Fruit fly (Drosophila melanogaster) whole organism, embryonic: Measurements from ENCODE around the gene CheB38c.

Source experiments
- Asciz ChIP-seq: fragments of 200-800 bp; sonication (Bioruptor generic); optimal IDR thresholded peaks from 2 replicates; lab custom pipeline; 2017; ENCODE audit warnings: missing biosample characterization, mild to moderate bottlenecking, missing genetic modification characterization, missing genetic modification reagents
- CG10147 ChIP-seq: fragments of 200-800 bp; sonication (Bioruptor generic); optimal IDR thresholded peaks from 2 replicates; lab custom pipeline; 2019; ENCODE audit warnings: missing biosample characterization, mild to moderate bottlenecking, missing genetic modification characterization, moderate library complexity
- CG10959 ChIP-seq: fragments of 200-800 bp; sonication (Bioruptor generic); IDR thresholded peaks from 2 replicates; pipeline ENCODE4 v1.3.6; 2022; ENCODE audit warnings: missing biosample characterization, missing genetic modification characterization
- CG17568 ChIP-seq: fragments of 200-800 bp; sonication (Bioruptor generic); optimal IDR thresholded peaks from 2 replicates; lab custom pipeline; 2018; ENCODE audit warnings: missing biosample characterization, mild to moderate bottlenecking, missing genetic modification characterization, moderate library complexity
- CG1792 ChIP-seq: fragments of 200-800 bp; sonication (Bioruptor generic); optimal IDR thresholded peaks from 2 replicates; lab custom pipeline; 2016; ENCODE audit warnings: missing biosample characterization, missing genetic modification characterization
- CG18764 ChIP-seq: fragments of 200-800 bp; sonication (Bioruptor generic); optimal IDR thresholded peaks from 3 replicates; lab custom pipeline; 2016; ENCODE audit warnings: missing biosample characterization, missing genetic modification characterization
- CG4360 ChIP-seq: fragments of 200-800 bp; sonication (Bioruptor generic); IDR thresholded peaks from 2 replicates; pipeline ENCODE4 v1.3.6; 2022; ENCODE audit warnings: missing biosample characterization, missing genetic modification characterization
- CG9609 ChIP-seq: fragments of 200-800 bp; sonication (Bioruptor generic); optimal IDR thresholded peaks from 3 replicates; lab custom pipeline; 2016; ENCODE audit warnings: missing biosample characterization, missing genetic modification characterization
- Dad ChIP-seq: fragments of 200-800 bp; sonication (Bioruptor generic); optimal IDR thresholded peaks from 3 replicates; lab custom pipeline; 2016; ENCODE audit warnings: missing biosample characterization, missing genetic modification characterization
- Dip3 ChIP-seq: fragments of 200-800 bp; sonication (Bioruptor generic); optimal IDR thresholded peaks from 3 replicates; lab custom pipeline; 2016; ENCODE audit warnings: missing biosample characterization, missing genetic modification characterization
- E2f2 ChIP-seq: fragments of 200-800 bp; sonication (Bioruptor generic); IDR thresholded peaks from 2 replicates; pipeline ENCODE4 v1.3.6; 2022; ENCODE audit warnings: missing biosample characterization, missing genetic modification characterization
- HLH54F ChIP-seq: fragments of 200-800 bp; sonication (Bioruptor generic); optimal IDR thresholded peaks from 3 replicates; lab custom pipeline; 2016; ENCODE audit warnings: missing biosample characterization, missing genetic modification characterization
- HLHmδ ChIP-seq: fragments of 200-800 bp; sonication (Bioruptor generic); optimal IDR thresholded peaks from 2 replicates; lab custom pipeline; 2018; ENCODE audit warnings: missing biosample characterization, mild to moderate bottlenecking, missing genetic modification characterization, moderate library complexity
- Mad ChIP-seq: fragments of 200-800 bp; sonication (Bioruptor generic); optimal IDR thresholded peaks from 2 replicates; lab custom pipeline; 2016; ENCODE audit warnings: missing biosample characterization, missing genetic modification characterization
- NK7.1 ChIP-seq: fragments of 200-800 bp; sonication (Bioruptor generic); optimal IDR thresholded peaks from 3 replicates; lab custom pipeline; 2016; ENCODE audit warnings: missing biosample characterization, missing genetic modification characterization
- Neu2 ChIP-seq: fragments of 200-800 bp; sonication (Bioruptor generic); optimal IDR thresholded peaks from 3 replicates; lab custom pipeline; 2016; ENCODE audit warnings: missing biosample characterization, missing genetic modification characterization, borderline replicate concordance
- Nf-YC ChIP-seq: fragments of 200-800 bp; optimal IDR thresholded peaks from 3 replicates; lab custom pipeline; 2019; ENCODE audit warnings: missing biosample characterization, mild to moderate bottlenecking, missing genetic modification characterization, moderate library complexity
- Pdp1 ChIP-seq, 2 experiments: fragments of 200-800 bp; sonication (Bioruptor generic); optimal IDR thresholded peaks; 3 replicates each; lab custom pipeline; 2016; ENCODE audit warnings: missing biosample characterization in 2 of 2, missing genetic modification characterization in 2 of 2, mild to moderate bottlenecking in 1 of 2, moderate library complexity in 1 of 2
- Poxn ChIP-seq: fragments of 200-800 bp; sonication (Bioruptor generic); IDR thresholded peaks from 2 replicates; pipeline ENCODE4 v1.3.6; 2022; ENCODE audit warnings: missing biosample characterization, missing genetic modification characterization
- Stat92E ChIP-seq, 3 experiments: fragments of >200 bp in 2 of 3; fragments of 200-800 bp in 1 of 3; sonication (Bioruptor generic) in 1 of 3; optimal IDR thresholded peaks; 2 replicates each; lab custom pipeline; 2017 to 2019; ENCODE audit warnings: missing biosample characterization in 3 of 3, missing genetic modification characterization in 3 of 3, mild to moderate bottlenecking in 1 of 3, moderate library complexity in 1 of 3
- Trl ChIP-seq, 3 experiments: fragments of >200 bp in 2 of 3; fragments of 200-800 bp in 1 of 3; sonication (Bioruptor generic) in 1 of 3; optimal IDR thresholded peaks; 2 replicates in 1 of 3; 3 replicates in 2 of 3; lab custom pipeline; 2016 to 2017; ENCODE audit warnings: missing biosample characterization in 1 of 3, missing genetic modification characterization in 1 of 3
- aop ChIP-seq: fragments of 200-800 bp; sonication (Bioruptor generic); IDR thresholded peaks from 2 replicates; pipeline ENCODE4 v1.3.6; 2022; ENCODE audit warnings: missing biosample characterization, missing genetic modification characterization
- ase ChIP-seq: fragments of 200-800 bp; sonication (Bioruptor generic); IDR thresholded peaks from 3 replicates; pipeline ENCODE4 v1.3.6; 2022; ENCODE audit warnings: missing biosample characterization, missing genetic modification characterization
- chif ChIP-seq, 2 experiments: fragments of 200-800 bp; sonication (Bioruptor generic); optimal IDR thresholded peaks; 3 replicates each; lab custom pipeline; 2016; ENCODE audit warnings: missing biosample characterization in 2 of 2, missing genetic modification characterization in 2 of 2
- corto ChIP-seq: fragments of 200-800 bp; sonication (Bioruptor generic); optimal IDR thresholded peaks from 2 replicates; lab custom pipeline; 2016; ENCODE audit warnings: missing biosample characterization, mild to moderate bottlenecking, missing genetic modification characterization, moderate library complexity
- crp ChIP-seq, 2 experiments: fragments of 200-800 bp; sonication (Bioruptor generic); optimal IDR thresholded peaks; 2 replicates in 1 of 2; 3 replicates in 1 of 2; lab custom pipeline; 2017; ENCODE audit warnings: missing biosample characterization in 2 of 2, missing genetic modification characterization in 2 of 2, mild to moderate bottlenecking in 1 of 2, moderate library complexity in 1 of 2
- disco-r ChIP-seq: fragments of 200-800 bp; sonication (Bioruptor generic); optimal IDR thresholded peaks from 2 replicates; lab custom pipeline; 2016; ENCODE audit warnings: missing biosample characterization, missing genetic modification characterization
- ems ChIP-seq: fragments of 200-800 bp; sonication (Bioruptor generic); optimal IDR thresholded peaks from 3 replicates; lab custom pipeline; 2016; ENCODE audit warnings: missing biosample characterization, missing genetic modification characterization
- ewg ChIP-seq: fragments of 200-800 bp; sonication (Bioruptor generic); optimal IDR thresholded peaks from 3 replicates; lab custom pipeline; 2017; ENCODE audit warnings: mild to moderate bottlenecking, missing biosample characterization, missing genetic modification reagents, missing genetic modification characterization
- fd102C ChIP-seq: fragments of 200-800 bp; sonication (Bioruptor generic); optimal IDR thresholded peaks from 2 replicates; lab custom pipeline; 2018; ENCODE audit warnings: missing biosample characterization, mild to moderate bottlenecking, missing genetic modification characterization, moderate library complexity
- fd96Cb ChIP-seq: fragments of 200-800 bp; sonication (Bioruptor generic); optimal IDR thresholded peaks from 2 replicates; lab custom pipeline; 2018; ENCODE audit warnings: missing biosample characterization, mild to moderate bottlenecking, missing genetic modification characterization, moderate library complexity
- her ChIP-seq: fragments of 200-800 bp; sonication (Bioruptor generic); optimal IDR thresholded peaks from 2 replicates; lab custom pipeline; 2016; ENCODE audit warnings: missing biosample characterization, missing genetic modification characterization
- lab ChIP-seq: fragments of 200-800 bp; sonication (Bioruptor generic); optimal IDR thresholded peaks from 3 replicates; lab custom pipeline; 2017; ENCODE audit warnings: missing biosample characterization, missing genetic modification characterization, mild to moderate bottlenecking, moderate library complexity, missing genetic modification reagents
- lmd ChIP-seq: fragments of 200-800 bp; sonication (Bioruptor generic); IDR thresholded peaks from 2 replicates; pipeline ENCODE4 v1.3.6; 2022; ENCODE audit warnings: missing biosample characterization, missing genetic modification characterization
- mirr ChIP-seq: fragments of 200-800 bp; sonication (Bioruptor generic); optimal IDR thresholded peaks from 3 replicates; lab custom pipeline; 2018; ENCODE audit warnings: missing biosample characterization, mild to moderate bottlenecking, missing genetic modification characterization
- onecut ChIP-seq: fragments of 200-800 bp; sonication (Bioruptor generic); IDR thresholded peaks from 2 replicates; pipeline ENCODE4 v1.3.6; 2022; ENCODE audit warnings: missing biosample characterization, missing genetic modification characterization
- pan ChIP-seq, 4 experiments: fragments of >200 bp in 3 of 4; fragments of 200-800 bp in 1 of 4; sonication (Bioruptor generic) in 1 of 4; optimal IDR thresholded peaks in 3 of 4; IDR thresholded peaks in 1 of 4; 2 replicates each; pipeline versions ENCODE4 v1.3.6 to Lab custom; 2017 to 2022; ENCODE audit warnings: missing biosample characterization in 2 of 4, missing genetic modification characterization in 2 of 4, mixed read lengths in 1 of 4
- pho ChIP-seq: fragments of 200-800 bp; sonication (Bioruptor generic); optimal IDR thresholded peaks from 2 replicates; lab custom pipeline; 2016; ENCODE audit warnings: missing biosample characterization, missing genetic modification characterization
- phol ChIP-seq: fragments of 200-800 bp; sonication (Bioruptor generic); optimal IDR thresholded peaks from 3 replicates; lab custom pipeline; 2018; ENCODE audit warnings: missing biosample characterization, mild to moderate bottlenecking, missing genetic modification characterization, moderate library complexity
- prd ChIP-seq, 3 experiments: fragments of >200 bp in 2 of 3; fragments of 200-800 bp in 1 of 3; sonication (Bioruptor generic) in 1 of 3; optimal IDR thresholded peaks in 2 of 3; IDR thresholded peaks in 1 of 3; 2 replicates in 2 of 3; 3 replicates in 1 of 3; pipeline versions ENCODE4 v1.3.6 to Lab custom; 2017 to 2022; ENCODE audit warnings: missing biosample characterization in 1 of 3, missing genetic modification characterization in 1 of 3
- sd ChIP-seq: fragments of 200-800 bp; sonication (Bioruptor generic); optimal IDR thresholded peaks from 3 replicates; lab custom pipeline; 2018; ENCODE audit warnings: missing biosample characterization, mild to moderate bottlenecking, missing genetic modification characterization, moderate library complexity
- sna ChIP-seq: fragments of 200-800 bp; sonication (Bioruptor generic); IDR thresholded peaks from 2 replicates; pipeline ENCODE4 v1.3.6; 2022; ENCODE audit warnings: missing biosample characterization, missing genetic modification characterization; ENCODE audit not compliant: partially characterized antibody
- tap ChIP-seq: fragments of 200-800 bp; optimal IDR thresholded peaks from 3 replicates; lab custom pipeline; 2019; ENCODE audit warnings: missing biosample characterization, mild to moderate bottlenecking, missing genetic modification characterization, moderate library complexity
- unpg ChIP-seq: fragments of 200-800 bp; sonication (Bioruptor generic); optimal IDR thresholded peaks from 3 replicates; lab custom pipeline; 2018; ENCODE audit warnings: missing biosample characterization, mild to moderate bottlenecking, missing genetic modification characterization, moderate library complexity
- z ChIP-seq: fragments of 200-800 bp; sonication (Bioruptor generic); IDR thresholded peaks from 3 replicates; pipeline ENCODE4 v1.3.6; 2022; ENCODE audit warnings: missing biosample characterization, missing genetic modification characterization
- zen ChIP-seq: fragments of 200-800 bp; sonication (Bioruptor generic); optimal IDR thresholded peaks from 3 replicates; lab custom pipeline; 2018; ENCODE audit warnings: missing biosample characterization, mild to moderate bottlenecking, missing genetic modification characterization, moderate library complexity

The CheB38c gene

dm6 chr2L:20858371-20859340 lies 38.0 kb upstream of the CheB38c start, which contains the start of gene bero (continued):
- no peak for TF ChIP-seq fd96Cb (tag; lab: Kevin White, UChicago)
- TF ChIP-seq crp (GFP tag; optimal IDR thresholded peaks at IDR 0.05; lab: Kevin White, UChicago): no peak
- TF ChIP-seq sna: no peak
- TF ChIP-seq CG18764 (GFP tag; lab: Kevin White, UChicago): no peak
- TF ChIP-seq Pdp1 (GFP tag; optimal IDR thresholded peaks at IDR 0.05; lab: Kevin White, UChicago): no peak
- peak; percentile 14 for TF ChIP-seq her (GFP tag; lab: Kevin White, UChicago)
- TF ChIP-seq Asciz (GFP tag; lab: Kevin White, UChicago): no peak
- no peak for TF ChIP-seq lmd
- peak; percentile 72 for TF ChIP-seq sd (tag; lab: Kevin White, UChicago)
- no peak for TF ChIP-seq E2f2 (GFP tag; lab: Robert Waterston, UW)
- no peak for TF ChIP-seq ewg (GFP tag; lab: Kevin White, UChicago)
- no peak for TF ChIP-seq tap
- TF ChIP-seq Stat92E (GFP tag; optimal IDR thresholded peaks at IDR 0.05; lab: Kevin White, UChicago): peak in 1 of 3 experiments; percentile 20
- peak; percentile 44 for TF ChIP-seq zen (tag; lab: Kevin White, UChicago)
- TF ChIP-seq ase (GFP tag; lab: Robert Waterston, UW): no peak
- TF ChIP-seq Nf-YC (tag; lab: Kevin White, UChicago): no peak
- no peak for TF ChIP-seq unpg (GFP tag; lab: Kevin White, UChicago)
- no peak for TF ChIP-seq Dip3
- TF ChIP-seq lab (GFP tag; lab: Kevin White, UChicago): no peak
- TF ChIP-seq CG9609: no peak
- peak; percentile 7 for TF ChIP-seq HLHmδ (GFP tag; lab: Kevin White, UChicago)
- TF ChIP-seq Dad (GFP tag; lab: Kevin White, UChicago): no peak
- no peak for TF ChIP-seq corto
- no peak for TF ChIP-seq Neu2
- no peak for TF ChIP-seq HLH54F (GFP tag; lab: Kevin White, UChicago)
- no peak for TF ChIP-seq prd (optimal IDR thresholded peaks at IDR 0.05; lab: Kevin White, UChicago)
- TF ChIP-seq prd (GFP tag; IDR thresholded peaks at IDR 0.05; lab: Robert Waterston, UW): no peak
- TF ChIP-seq onecut: no peak
- TF ChIP-seq CG1792 (GFP tag; lab: Kevin White, UChicago): no peak
- TF ChIP-seq Poxn (GFP tag; lab: Robert Waterston, UW): no peak
- TF ChIP-seq phol (tag; lab: Kevin White, UChicago): no peak
- TF ChIP-seq disco-r: no peak
- no peak for TF ChIP-seq Mad (GFP tag; lab: Kevin White, UChicago)
- no peak for TF ChIP-seq Trl (optimal IDR thresholded peaks at IDR 0.05; lab: Kevin White, UChicago)
- TF ChIP-seq Trl (GFP tag; optimal IDR thresholded peaks at IDR 0.05; lab: Kevin White, UChicago): no peak
- no peak for TF ChIP-seq CG10147 (GFP tag; lab: Kevin White, UChicago)
- no peak for TF ChIP-seq CG17568
- TF ChIP-seq pho (GFP tag; lab: Kevin White, UChicago): no peak
- TF ChIP-seq CG4360 (GFP tag; lab: Robert Waterston, UW): no peak
- no peak for TF ChIP-seq chif (GFP tag; optimal IDR thresholded peaks at IDR 0.05; lab: Kevin White, UChicago)
- TF ChIP-seq pan (optimal IDR thresholded peaks at IDR 0.05; lab: Kevin White, UChicago): no peak
- peak in 1 of 2 experiments; percentile 19 for TF ChIP-seq pan (GFP tag; optimal IDR thresholded peaks at IDR 0.05 in 1 of 2, IDR thresholded peaks at IDR 0.05 in 1 of 2)
- TF ChIP-seq fd102C (GFP tag; lab: Kevin White, UChicago): no peak
- TF ChIP-seq NK7.1 (GFP tag; lab: Kevin White, UChicago): no peak
- peak; percentile 95 for TF ChIP-seq z (GFP tag; lab: Robert Waterston, UW)
- TF ChIP-seq mirr (GFP tag; lab: Kevin White, UChicago): no peak
- no peak for TF ChIP-seq CG10959 (GFP tag; lab: Robert Waterston, UW)
- no peak for TF ChIP-seq aop (GFP tag; lab: Robert Waterston, UW)
- TF ChIP-seq ems (GFP tag; lab: Kevin White, UChicago): no peak
